Fruit fly (Drosophila melanogaster) ovary, adult (tissue): ENCODE results near the gene CG46459.

ENCODE experiments used
- CG17801 ChIP-seq: fragments of 200-800 bp; optimal IDR thresholded peaks from 2 replicates; lab custom pipeline; 2019; ENCODE audit warnings: missing biosample characterization, mild to moderate bottlenecking, missing genetic modification characterization, moderate library complexity; ENCODE audit not compliant: partially characterized antibody

CG46459 gene

DNA sequence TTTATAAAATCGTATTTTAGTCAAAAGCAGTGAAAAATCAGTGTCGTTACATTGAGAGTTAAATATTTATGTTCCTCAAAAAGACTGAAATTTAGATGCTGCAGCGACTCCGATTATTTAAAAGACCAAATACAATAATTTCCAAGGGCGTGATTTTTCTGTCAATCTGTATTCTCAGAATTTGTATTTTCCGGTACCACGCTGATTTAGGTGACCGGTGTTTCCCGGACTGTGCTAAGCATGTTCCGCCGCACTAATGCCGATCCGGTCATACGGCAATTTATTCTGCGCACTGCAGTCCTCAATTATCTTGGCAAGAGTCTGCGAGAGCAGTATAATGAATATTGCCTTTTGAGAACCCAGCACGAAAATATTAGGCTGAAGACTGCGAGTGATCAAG is 10.3 kb downstream of the CG46459 start, which contains the start of the genes CG31467 and CG14684:
Gene CG31467 (minus strand): TSS at position 101 of the 400 bp plus-strand sequence.
Gene CG14684 (plus strand): TSS at position 212 of the 400 bp plus-strand sequence.
- no peak for TF ChIP-seq CG17801 (GFP tag; lab: Kevin White, UChicago)

DNA sequence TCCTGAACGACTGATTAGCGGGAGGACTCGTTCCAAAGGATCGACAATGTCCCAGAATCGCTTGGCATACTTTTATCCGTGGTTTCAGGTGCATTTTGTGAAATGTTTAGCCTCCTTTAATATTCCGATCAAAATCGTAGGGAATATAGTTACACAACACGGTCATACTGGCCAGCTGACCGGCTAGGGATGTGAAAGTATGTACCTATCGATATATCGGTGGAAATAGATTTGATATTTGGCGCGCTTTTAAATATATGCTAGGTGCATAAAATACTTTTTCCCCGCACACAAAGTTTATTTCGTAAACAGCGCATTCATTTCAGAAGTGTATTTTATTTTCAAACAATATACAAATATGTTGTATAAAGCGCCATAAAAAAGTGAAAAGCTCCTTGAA is 11.7 kb downstream of the CG46459 start, which contains the start of gene CG31278:
Gene CG31278 (minus strand): TSS at position 172 of the 400 bp plus-strand sequence.
- no peak for TF ChIP-seq CG17801 (GFP tag; lab: Kevin White, UChicago)

DNA sequence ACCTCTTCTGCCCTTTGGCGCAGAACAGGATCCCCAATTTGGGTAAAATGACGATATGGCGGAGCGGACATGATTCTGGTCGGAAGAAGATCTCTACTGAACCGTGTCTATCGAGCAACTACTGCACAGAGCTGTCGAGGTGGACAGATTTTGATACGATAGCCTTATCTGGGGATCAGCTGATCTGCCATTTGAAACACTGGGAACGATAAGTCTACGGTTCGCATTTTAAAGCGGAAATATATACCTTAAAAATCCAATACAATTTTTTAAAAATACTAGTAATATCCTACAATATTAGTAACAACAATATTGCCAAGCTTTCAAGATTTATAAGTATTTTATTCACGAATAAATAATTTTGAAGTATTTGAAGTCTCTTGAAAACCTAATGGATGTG is 12.8 kb downstream of the CG46459 start, which contains the start of gene CG31373:
Gene CG31373 (minus strand): TSS at position 101 of the 400 bp plus-strand sequence.
- no peak for TF ChIP-seq CG17801 (GFP tag; lab: Kevin White, UChicago)

DNA sequence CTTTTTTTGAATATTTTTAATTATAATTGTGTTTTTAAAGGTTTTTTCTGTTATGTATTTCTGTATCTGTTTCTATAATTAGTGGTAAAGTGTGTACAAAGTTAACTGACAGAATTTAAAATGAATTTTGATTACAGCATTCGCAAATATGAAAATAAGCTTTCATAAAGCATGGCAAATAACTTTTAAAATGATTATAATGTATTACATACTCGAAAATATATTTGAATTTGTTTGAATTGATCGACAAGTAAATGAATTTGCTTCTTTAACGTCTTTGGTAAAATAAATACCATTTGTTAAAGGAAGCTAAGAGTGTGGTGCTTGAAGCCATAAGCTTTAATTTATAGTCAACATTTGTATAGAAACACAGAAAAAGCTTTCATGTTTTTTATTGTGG is 14.7 kb downstream of the CG46459 start, which contains the start of gene CG14689:
Gene CG14689 (minus strand): TSS at position 101 of the 400 bp plus-strand sequence.
- TF ChIP-seq CG17801 (GFP tag; lab: Kevin White, UChicago): no peak

DNA sequence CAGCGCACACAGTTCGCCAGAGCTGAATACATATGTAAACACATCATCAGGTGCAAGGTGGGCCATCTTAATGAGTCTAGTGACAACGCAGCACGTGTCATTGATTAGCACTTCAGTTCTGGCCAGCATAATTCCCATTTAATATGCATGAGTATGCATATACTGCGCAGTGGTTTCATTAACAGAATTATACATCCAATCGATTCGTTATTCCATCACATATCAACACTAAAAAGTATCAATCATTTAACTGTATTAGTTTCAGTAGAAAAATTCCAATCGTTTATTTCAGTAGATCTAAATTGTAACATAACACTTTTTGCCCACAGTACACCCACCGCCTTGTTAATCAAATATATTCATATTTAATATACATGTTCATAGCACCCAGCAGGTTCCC is 18.1 kb downstream of the CG46459 start, which contains the start of gene CG4073:
Gene CG4073 (plus strand): TSS at position 301 of the 400 bp plus-strand sequence.
- TF ChIP-seq CG17801 (GFP tag; lab: Kevin White, UChicago): no peak

DNA sequence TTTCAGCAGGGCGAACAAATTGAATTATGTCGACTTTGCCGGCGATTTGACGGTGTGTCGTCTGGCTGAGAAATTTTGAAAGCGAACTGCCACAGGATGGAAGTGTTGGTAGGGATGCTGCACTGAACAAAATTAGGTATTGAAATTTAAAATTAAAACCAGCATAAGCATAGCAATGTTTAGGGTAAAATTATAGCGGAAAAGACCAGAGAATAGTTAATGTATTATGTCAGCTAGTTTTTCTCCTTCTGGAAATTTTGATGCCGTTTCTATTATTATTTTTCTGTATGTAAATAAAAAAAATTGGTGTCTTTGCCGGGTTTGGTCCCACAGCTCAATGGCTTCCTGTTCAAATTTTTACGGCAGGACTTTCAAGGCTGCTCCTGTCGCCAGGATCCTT is 30.3 kb downstream of the CG46459 start:
- TF ChIP-seq CG17801 (GFP tag; lab: Kevin White, UChicago): no peak

DNA sequence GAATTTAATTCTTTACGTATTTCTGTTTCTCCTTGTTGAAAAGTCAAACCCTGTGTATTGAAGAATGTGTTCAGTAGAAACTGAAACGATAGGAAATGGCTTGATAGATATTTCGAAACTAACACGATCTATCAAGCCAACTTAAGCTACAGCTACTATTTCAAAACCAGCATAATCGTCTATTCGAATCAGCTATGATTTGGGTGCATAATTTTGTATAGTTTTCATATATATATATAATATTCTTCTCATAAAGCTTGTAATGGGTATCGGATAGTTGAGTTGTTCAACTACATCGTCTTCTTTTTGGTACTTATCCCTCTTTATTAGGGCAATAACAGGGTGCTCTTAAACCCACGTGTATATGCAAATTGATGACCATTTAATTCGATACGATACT is 39.4 kb downstream of the CG46459 start, which contains the start of gene tomboy20:
Gene tomboy20 (minus strand): TSS at position 101 of the 400 bp plus-strand sequence.
- no peak for TF ChIP-seq CG17801 (GFP tag; lab: Kevin White, UChicago)

DNA sequence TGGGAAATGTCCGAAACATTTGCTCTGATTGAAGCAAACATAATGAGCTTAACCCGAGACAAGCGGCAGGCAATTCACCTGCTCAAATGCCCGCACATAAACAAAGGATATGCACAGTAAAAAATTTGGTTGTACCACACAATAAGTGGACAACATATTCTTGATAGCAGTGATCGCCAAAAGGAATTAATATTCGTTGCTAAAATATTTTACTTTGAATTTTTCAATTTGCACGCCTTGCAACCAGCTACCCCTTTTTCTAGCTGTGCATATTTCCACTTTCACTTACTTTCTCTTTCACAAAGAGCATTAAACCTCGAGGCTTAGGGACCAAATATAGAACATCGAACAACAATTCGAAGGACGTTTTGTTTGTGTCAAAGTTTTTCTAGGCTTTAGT is 51.2 kb downstream of the CG46459 start:
- no peak for TF ChIP-seq CG17801 (GFP tag; lab: Kevin White, UChicago)
